Worm (Caenorhabditis elegans) whole organism, L2 larva: ENCODE data around the gene nstp-2.

Source experiments
- C34F6.9 ChIP-seq: fragments of 150-350 bp; optimal IDR thresholded peaks from 2 replicates; lab custom pipeline; 2014; ENCODE audit warnings: missing biosample characterization, missing genetic modification characterization
- F13H6.1 ChIP-seq: sonication (generic microtip); optimal IDR thresholded peaks from 2 replicates; lab custom pipeline; 2016; ENCODE audit warnings: missing genetic modification characterization, missing compliant biosample characterization
- R02D3.7 ChIP-seq: fragments of 150-350 bp; optimal IDR thresholded peaks from 2 replicates; lab custom pipeline; 2014; ENCODE audit warnings: missing biosample characterization, missing genetic modification characterization
- alr-1 ChIP-seq: fragments of 150-350 bp; optimal IDR thresholded peaks from 2 replicates; lab custom pipeline; 2014; ENCODE audit warnings: missing biosample characterization, missing genetic modification characterization
- aly-2 ChIP-seq: fragments of 150-350 bp; optimal IDR thresholded peaks from 2 replicates; lab custom pipeline; 2014; ENCODE audit warnings: missing biosample characterization, missing genetic modification characterization
- ceh-16 ChIP-seq: fragments of 150-350 bp; optimal IDR thresholded peaks from 2 replicates; lab custom pipeline; 2014; ENCODE audit warnings: missing biosample characterization, missing genetic modification characterization
- crh-2 ChIP-seq: sonication (generic microtip); optimal IDR thresholded peaks from 2 replicates; lab custom pipeline; 2017; ENCODE audit warnings: missing biosample characterization, missing genetic modification characterization
- egl-27 ChIP-seq: sonication (generic microtip); optimal IDR thresholded peaks from 3 replicates; lab custom pipeline; 2017; ENCODE audit warnings: missing biosample characterization, missing genetic modification reagents, missing genetic modification characterization
- elt-3 ChIP-seq: sonication (generic microtip); optimal IDR thresholded peaks from 2 replicates; lab custom pipeline; 2017; ENCODE audit warnings: missing biosample characterization, missing genetic modification characterization
- fos-1 ChIP-seq: fragments of 150-350 bp; optimal IDR thresholded peaks from 2 replicates; lab custom pipeline; 2014; ENCODE audit warnings: missing biosample characterization, missing genetic modification characterization
- gmeb-1 ChIP-seq: fragments of 150-350 bp; optimal IDR thresholded peaks from 2 replicates; lab custom pipeline; 2014; ENCODE audit warnings: missing biosample characterization, missing genetic modification characterization
- lin-11 ChIP-seq: fragments of 150-350 bp; sonication (generic microtip); optimal IDR thresholded peaks from 2 replicates; lab custom pipeline; 2014; ENCODE audit warnings: missing biosample characterization, missing genetic modification characterization, inconsistent platforms, mixed read lengths
- lin-13 ChIP-seq: fragments of 150-350 bp; optimal IDR thresholded peaks from 2 replicates; lab custom pipeline; 2014; ENCODE audit warnings: missing biosample characterization, missing genetic modification reagents, missing genetic modification characterization
- lsy-2 ChIP-seq, 2 experiments: fragments of 150-350 bp in 1 of 2; sonication (generic microtip) in 1 of 2; optimal IDR thresholded peaks; 2 replicates each; lab custom pipeline; 2014 to 2017; ENCODE audit warnings: missing biosample characterization in 2 of 2, missing genetic modification characterization in 2 of 2
- mab-5 ChIP-seq: fragments of 150-350 bp; optimal IDR thresholded peaks from 2 replicates; lab custom pipeline; 2014; ENCODE audit warnings: missing biosample characterization, missing genetic modification characterization
- nhr-10 ChIP-seq: sonication (generic microtip); optimal IDR thresholded peaks from 2 replicates; lab custom pipeline; 2017; ENCODE audit warnings: missing biosample characterization, missing genetic modification characterization
- nhr-11 ChIP-seq: fragments of 150-350 bp; optimal IDR thresholded peaks from 2 replicates; lab custom pipeline; 2014; ENCODE audit warnings: missing biosample characterization, missing genetic modification characterization
- nhr-12 ChIP-seq: fragments of 150-350 bp; optimal IDR thresholded peaks from 2 replicates; lab custom pipeline; 2014; ENCODE audit warnings: missing biosample characterization, missing genetic modification characterization
- nhr-21 ChIP-seq: fragments of 150-350 bp; optimal IDR thresholded peaks from 2 replicates; lab custom pipeline; 2014; ENCODE audit warnings: missing biosample characterization, missing genetic modification characterization
- nhr-23 ChIP-seq: fragments of 150-350 bp; optimal IDR thresholded peaks from 2 replicates; lab custom pipeline; 2014; ENCODE audit warnings: missing biosample characterization, missing genetic modification reagents, missing genetic modification characterization
- nhr-77 ChIP-seq: fragments of 150-350 bp; optimal IDR thresholded peaks from 2 replicates; lab custom pipeline; 2014; ENCODE audit warnings: missing biosample characterization, missing genetic modification characterization
- skn-1 ChIP-seq: sonication (generic microtip); optimal IDR thresholded peaks from 2 replicates; lab custom pipeline; 2017; ENCODE audit warnings: missing biosample characterization, missing genetic modification characterization
- sma-3 ChIP-seq: sonication (generic microtip); optimal IDR thresholded peaks from 2 replicates; lab custom pipeline; 2016; ENCODE audit warnings: missing genetic modification reagents, missing genetic modification characterization, missing compliant biosample characterization
- sma-9 ChIP-seq, 2 experiments: fragments of 150-350 bp in 1 of 2; sonication (generic microtip) in 1 of 2; optimal IDR thresholded peaks; 2 replicates each; lab custom pipeline; 2014 to 2016; ENCODE audit warnings: missing genetic modification characterization in 2 of 2, mild to moderate bottlenecking in 1 of 2, missing biosample characterization in 1 of 2, missing compliant biosample characterization in 1 of 2, missing genetic modification reagents in 1 of 2, moderate library complexity in 1 of 2
- unc-55 ChIP-seq: fragments of 150-350 bp; sonication (generic microtip); optimal IDR thresholded peaks from 3 replicates; lab custom pipeline; 2014; ENCODE audit warnings: missing biosample characterization, missing genetic modification reagents, missing genetic modification characterization
- unc-62 ChIP-seq: fragments of 150-350 bp; optimal IDR thresholded peaks from 2 replicates; lab custom pipeline; 2014; ENCODE audit warnings: missing biosample characterization, missing genetic modification reagents, missing genetic modification characterization
- zag-1 ChIP-seq: fragments of 150-350 bp; optimal IDR thresholded peaks from 2 replicates; lab custom pipeline; 2014; ENCODE audit warnings: missing biosample characterization, missing genetic modification characterization
- ztf-11 ChIP-seq: sonication (generic microtip); optimal IDR thresholded peaks from 2 replicates; lab custom pipeline; 2017; ENCODE audit warnings: missing biosample characterization, missing genetic modification characterization

Gene nstp-2

ce11 chrIV:6639880-6640279 lies 33.9 kb upstream of the nstp-2 start, which contains the start of gene C01B10.6:
C01B10.6 (plus strand) TSS chrIV:6640180.
- TF ChIP-seq fos-1 (peak; percentile 4), nhr-12 (no peak)

DNA sequence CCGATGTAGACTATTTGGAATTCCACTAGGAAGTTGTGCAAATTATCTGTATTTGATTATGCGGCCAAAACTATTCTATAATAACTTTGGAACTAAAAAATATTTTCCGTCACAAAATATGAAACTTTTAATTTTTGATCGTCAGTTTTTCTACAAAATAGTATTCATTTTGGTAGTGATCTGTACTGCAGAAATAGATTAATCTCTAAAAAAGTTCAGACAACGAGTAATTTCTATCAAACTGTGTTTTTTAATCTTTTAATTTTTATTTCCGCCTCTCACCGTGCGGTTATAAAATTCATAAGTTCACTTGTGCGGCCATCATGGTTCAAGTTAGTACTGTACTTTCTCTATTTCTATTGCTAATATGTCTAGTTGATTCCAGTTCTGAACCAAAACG lies 32.3 kb upstream of the nstp-2 start, which contains the start of gene C01B10.7:
Gene C01B10.7 (plus strand): TSS at position 301 of the 400 bp plus-strand sequence.
- no peak for TF ChIP-seq lin-11 (tag; lab: Kevin White, UChicago)

DNA sequence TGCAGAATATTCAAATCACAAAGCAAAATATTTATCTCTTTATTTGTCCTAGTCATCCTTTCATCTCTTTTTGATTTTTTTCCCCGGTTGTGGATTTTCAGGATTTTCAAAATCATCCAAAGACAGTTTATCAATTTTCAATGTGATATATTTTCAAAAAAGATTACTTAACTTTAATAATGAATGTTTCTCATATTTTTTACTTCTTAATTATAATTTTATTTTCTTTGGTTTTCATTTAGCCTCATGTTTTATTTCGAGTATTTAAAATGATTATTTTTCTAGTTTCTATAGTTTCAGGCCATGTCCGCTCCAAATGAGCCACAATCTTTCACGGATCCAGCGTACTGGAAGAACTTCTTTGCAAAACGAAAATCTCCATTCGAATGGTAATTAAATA lies 28.8 kb upstream of the nstp-2 start, which contains the start of gene metl-13:
Gene metl-13 (plus strand): TSS at position 301 of the 400 bp plus-strand sequence.
- TF ChIP-seq lin-11 (tag; lab: Kevin White, UChicago), result no peak
- no peak for TF ChIP-seq nhr-23 (tag; lab: Kevin White, UChicago)
- no peak for TF ChIP-seq lin-13 (GFP tag; lab: Kevin White, UChicago)
- no peak for TF ChIP-seq C34F6.9 (tag; lab: Kevin White, UChicago)
- no peak for TF ChIP-seq nhr-11 (tag; lab: Kevin White, UChicago)
- no peak for TF ChIP-seq sma-9 (GFP tag; optimal IDR thresholded peaks at IDR 0.05; lab: Kevin White, UChicago)
- no peak for TF ChIP-seq sma-9 (tag; optimal IDR thresholded peaks at IDR 0.05; lab: Kevin White, UChicago)
- TF ChIP-seq elt-3 (tag; lab: Kevin White, UChicago), result no peak
- no peak for TF ChIP-seq alr-1 (tag; lab: Kevin White, UChicago)
- TF ChIP-seq nhr-10 (tag; lab: Kevin White, UChicago), result no peak
- no peak for TF ChIP-seq fos-1
- no peak for TF ChIP-seq egl-27

DNA sequence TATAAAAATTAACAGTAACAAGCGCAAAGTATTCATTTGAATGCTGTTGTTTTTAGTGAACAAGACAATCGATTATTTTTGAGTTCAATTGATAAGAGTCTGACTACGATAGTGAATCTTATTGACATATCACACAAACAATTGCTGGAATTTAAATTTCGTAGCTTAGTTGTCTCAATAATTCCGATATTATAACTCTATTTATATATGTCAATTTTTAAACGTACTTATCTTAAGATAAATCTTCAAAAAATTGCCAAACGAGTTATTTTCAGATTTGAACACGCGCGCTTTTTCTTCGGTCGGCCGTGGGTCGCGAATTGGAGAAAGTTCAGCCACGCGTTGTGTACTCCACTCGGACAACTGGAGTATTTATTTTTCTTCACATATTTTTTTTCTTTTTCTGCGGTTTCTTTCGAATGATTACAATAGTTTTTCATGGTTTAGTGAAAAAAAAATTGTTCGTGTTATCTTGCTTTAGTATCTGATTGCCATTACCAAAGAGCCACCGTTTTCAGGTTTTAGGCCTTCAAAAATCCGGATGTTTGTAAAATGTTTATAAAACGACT lies 25.8 kb upstream of the nstp-2 start, which contains the start of the genes cest-5.1 and C01B10.9:
Gene cest-5.1 (minus strand): TSS at position 51 of the 569 bp plus-strand sequence.
Gene C01B10.9 (plus strand): TSS at position 519 of the 569 bp plus-strand sequence.
- TF ChIP-seq sma-3 (GFP tag; lab: Kevin White, UChicago), result peak; percentile 80
- TF ChIP-seq unc-55 (GFP tag; lab: Kevin White, UChicago), result peak; percentile 85
- TF ChIP-seq ceh-16 (tag; lab: Kevin White, UChicago), result no peak
- TF ChIP-seq lsy-2 (tag; optimal IDR thresholded peaks at IDR 0.05; lab: Kevin White, UChicago), result peak; percentile 59 to 81
- TF ChIP-seq nhr-77 (tag; lab: Kevin White, UChicago), result no peak
- peak; percentile 69 for TF ChIP-seq lin-13 (GFP tag; lab: Kevin White, UChicago)
- TF ChIP-seq sma-9 (GFP tag; optimal IDR thresholded peaks at IDR 0.05; lab: Kevin White, UChicago), result peak; percentile 82
- no peak for TF ChIP-seq sma-9 (tag; optimal IDR thresholded peaks at IDR 0.05; lab: Kevin White, UChicago)
- peak; percentile 63 for TF ChIP-seq C34F6.9 (tag; lab: Kevin White, UChicago)
- peak; percentile 94 for TF ChIP-seq gmeb-1
- peak; percentile 74 for TF ChIP-seq F13H6.1 (tag; lab: Kevin White, UChicago)
- TF ChIP-seq elt-3 (tag; lab: Kevin White, UChicago), result no peak
- TF ChIP-seq fos-1, result peak; percentile 6
- TF ChIP-seq lin-11 (tag; lab: Kevin White, UChicago), result peak; percentile 33
- TF ChIP-seq zag-1 (tag; lab: Kevin White, UChicago), result no peak
- peak; percentile 11 for TF ChIP-seq R02D3.7 (tag; lab: Kevin White, UChicago)
- peak; percentile 32 for TF ChIP-seq nhr-21 (tag; lab: Kevin White, UChicago)
- TF ChIP-seq crh-2 (tag; lab: Kevin White, UChicago), result peak; percentile 61
- peak; percentile 27 for TF ChIP-seq mab-5
- TF ChIP-seq unc-62 (GFP tag; lab: Kevin White, UChicago), result no peak
- TF ChIP-seq, all 48 proteins: peak for 14

DNA sequence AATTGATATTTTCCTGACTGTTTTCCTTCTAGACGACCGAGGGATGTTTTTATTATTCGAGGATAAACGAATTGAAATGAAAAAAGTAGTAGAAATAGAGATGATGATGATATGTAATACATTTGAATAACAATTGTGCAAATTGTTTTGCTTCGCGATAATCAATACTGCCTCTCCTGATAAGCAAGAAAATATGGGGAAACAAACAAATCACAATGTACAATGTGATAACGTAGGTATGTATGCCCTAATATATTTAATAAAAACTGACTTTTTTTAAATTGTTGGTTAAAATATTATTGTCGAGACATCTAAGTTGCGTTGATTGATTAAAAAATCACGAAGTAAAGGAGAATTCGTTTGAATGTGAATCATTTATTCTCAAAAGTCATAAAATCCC lies 21.8 kb upstream of the nstp-2 start, which contains the start of gene cest-5.2:
Gene cest-5.2 (minus strand): TSS at position 128 of the 400 bp plus-strand sequence.
- TF ChIP-seq unc-55 (GFP tag; lab: Kevin White, UChicago) (no peak), fos-1 (peak; percentile 25)

DNA sequence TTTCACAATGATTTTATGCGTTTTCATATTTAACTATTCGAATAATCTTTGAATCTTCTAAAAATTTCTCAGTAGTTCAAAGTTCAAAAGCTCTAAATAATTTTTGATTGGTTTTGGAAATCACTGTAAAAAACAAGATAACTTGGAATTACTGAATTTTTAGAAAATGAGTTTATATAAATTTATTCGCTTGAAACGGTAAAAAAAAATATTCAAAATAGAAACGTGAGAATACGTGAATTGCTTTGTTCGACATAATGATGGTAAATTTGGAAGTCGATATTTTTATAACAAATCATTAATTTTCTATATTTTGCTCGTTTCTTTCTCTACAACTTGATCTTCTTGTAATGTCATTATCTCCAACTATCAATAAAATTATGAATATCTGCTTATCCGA lies 17.4 kb upstream of the nstp-2 start, which contains the start of gene C01B10.44:
Gene C01B10.44 (plus strand): TSS at position 301 of the 400 bp plus-strand sequence.
- TF ChIP-seq ztf-11 (tag; lab: Kevin White, UChicago) (no peak), sma-9 (GFP tag; optimal IDR thresholded peaks at IDR 0.05; lab: Kevin White, UChicago) (no peak), sma-9 (tag; optimal IDR thresholded peaks at IDR 0.05; lab: Kevin White, UChicago) (no peak), lin-13 (GFP tag; lab: Kevin White, UChicago) (no peak), sma-3 (GFP tag; lab: Kevin White, UChicago) (no peak), nhr-21 (tag; lab: Kevin White, UChicago) (no peak), alr-1 (tag; lab: Kevin White, UChicago) (no peak), skn-1 (tag; lab: Kevin White, UChicago) (no peak), aly-2 (no peak), nhr-11 (tag; lab: Kevin White, UChicago) (no peak), nhr-12 (no peak), mab-5 (no peak), gmeb-1 (no peak)
